Fruit fly (Drosophila melanogaster) whole organism, prepupa: Measurements from ENCODE around the gene MCTS1.

Source experiments
- CG32006 ChIP-seq: fragments of 200-800 bp; sonication (Bioruptor generic); optimal IDR thresholded peaks from 3 replicates; lab custom pipeline; 2017; ENCODE audit warnings: missing biosample characterization, mild to moderate bottlenecking, missing genetic modification characterization
- CG6163 ChIP-seq: fragments of 200-800 bp; sonication (Bioruptor generic); IDR thresholded peaks from 3 replicates; pipeline ENCODE4 v1.3.6; 2022; ENCODE audit warnings: missing biosample characterization, missing genetic modification characterization
- CG6276 ChIP-seq: fragments of 200-800 bp; sonication (Bioruptor generic); optimal IDR thresholded peaks from 2 replicates; lab custom pipeline; 2017; ENCODE audit warnings: missing biosample characterization, mild to moderate bottlenecking, missing genetic modification characterization
- CG6792 ChIP-seq: fragments of 200-800 bp; sonication (Bioruptor generic); optimal IDR thresholded peaks from 3 replicates; lab custom pipeline; 2016; ENCODE audit warnings: missing biosample characterization, missing genetic modification characterization
- dsx ChIP-seq: fragments of 200-800 bp; optimal IDR thresholded peaks from 3 replicates; lab custom pipeline; 2019; ENCODE audit warnings: missing biosample characterization, mild to moderate bottlenecking, missing genetic modification characterization, moderate library complexity; ENCODE audit not compliant: poor library complexity, severe bottlenecking

- TF ChIP-seq CG6163 (GFP tag; lab: Robert Waterston, UW) = no peak
- TF ChIP-seq CG6792 = no peak
- TF ChIP-seq CG6276 = no peak
- TF ChIP-seq CG32006 (GFP tag; lab: Kevin White, UChicago) = no peak
- no peak for TF ChIP-seq dsx (GFP tag; lab: Kevin White, UChicago)
Measured at dm6 chrX:6010539-6011268, 27.0 kb upstream of the MCTS1 start.
